Worm (Caenorhabditis elegans) whole organism, young adult: Measurements from ENCODE around the gene dac-1.
A peak's percentile ranks its signal among the peaks of the same experiment; 100 is the strongest.

Experiments
- B0261.1 ChIP-seq: sonication (generic microtip); optimal IDR thresholded peaks from 2 replicates; lab custom pipeline; 2016; ENCODE audit warnings: mild to moderate bottlenecking, missing genetic modification characterization, moderate library complexity, missing compliant biosample characterization
- F10E7.11 ChIP-seq: sonication (generic microtip); optimal IDR thresholded peaks from 2 replicates; lab custom pipeline; 2017; ENCODE audit warnings: mild to moderate bottlenecking, missing genetic modification characterization, moderate library complexity, missing compliant biosample characterization
- F23B12.7 ChIP-seq: sonication (generic microtip); optimal IDR thresholded peaks from 2 replicates; lab custom pipeline; 2017; ENCODE audit warnings: missing genetic modification characterization, mild to moderate bottlenecking, missing compliant biosample characterization, antibody characterized with exemption, moderate library complexity; ENCODE audit not compliant: insufficient read depth
- F33H1.4 ChIP-seq: fragments of 200-800 bp; sonication (Bioruptor generic); IDR thresholded peaks from 2 replicates; pipeline ENCODE4 v1.3.6; 2022; ENCODE audit warnings: missing genetic modification reagents, missing genetic modification characterization, missing compliant biosample characterization
- K11D2.4 ChIP-seq: fragments of 200-800 bp; sonication (Bioruptor generic); IDR thresholded peaks from 2 replicates; pipeline ENCODE4 v1.3.6; 2022; ENCODE audit warnings: missing genetic modification reagents, missing genetic modification characterization, missing compliant biosample characterization
- K12H6.12 ChIP-seq: fragments of 200-800 bp; sonication (Bioruptor generic); optimal IDR thresholded peaks from 2 replicates; lab custom pipeline; 2018; ENCODE audit warnings: mild to moderate bottlenecking, missing genetic modification characterization, missing compliant biosample characterization
- Y67H2A.10 ChIP-seq: fragments of 200-800 bp; sonication (Bioruptor generic); conservative IDR thresholded peaks from 2 replicates; pipeline ENCODE4 v1.3.6; 2022; ENCODE audit warnings: missing genetic modification reagents, missing genetic modification characterization, missing compliant biosample characterization
- Y95B8A.8 ChIP-seq: fragments of 200-800 bp; sonication (Bioruptor generic); IDR thresholded peaks from 2 replicates; pipeline ENCODE4 v1.3.6; 2022; ENCODE audit warnings: missing genetic modification reagents, missing genetic modification characterization, missing compliant biosample characterization
- ZK185.1 ChIP-seq: sonication (generic microtip); optimal IDR thresholded peaks from 2 replicates; lab custom pipeline; 2016; ENCODE audit warnings: mild to moderate bottlenecking, missing genetic modification characterization, missing compliant biosample characterization; ENCODE audit not compliant: poor library complexity, severe bottlenecking
- aptf-2 ChIP-seq: fragments of 200-800 bp; sonication (Bioruptor generic); conservative IDR thresholded peaks from 2 replicates; pipeline ENCODE4 v1.3.6; 2022; ENCODE audit warnings: missing genetic modification reagents, missing genetic modification characterization, missing compliant biosample characterization
- attf-3 ChIP-seq: fragments of 200-800 bp; sonication (Bioruptor generic); conservative IDR thresholded peaks from 2 replicates; pipeline ENCODE4 v1.3.6; 2022; ENCODE audit warnings: missing genetic modification reagents, missing genetic modification characterization, missing compliant biosample characterization
- attf-5 ChIP-seq: fragments of 200-800 bp; sonication (Bioruptor generic); optimal IDR thresholded peaks from 2 replicates; lab custom pipeline; 2018; ENCODE audit warnings: mild to moderate bottlenecking, missing genetic modification characterization, missing compliant biosample characterization
- attf-6 ChIP-seq: fragments of 200-800 bp; sonication (Bioruptor generic); IDR thresholded peaks from 2 replicates; pipeline ENCODE4 v1.3.6; 2022; ENCODE audit warnings: missing genetic modification reagents, missing genetic modification characterization, missing compliant biosample characterization
- bed-2 ChIP-seq: fragments of 200-800 bp; sonication (Bioruptor generic); IDR thresholded peaks from 2 replicates; pipeline ENCODE4 v1.3.6; 2022; ENCODE audit warnings: missing genetic modification reagents, missing genetic modification characterization, missing compliant biosample characterization
- ccch-3 ChIP-seq: fragments of 200-800 bp; sonication (Bioruptor generic); optimal IDR thresholded peaks from 2 replicates; lab custom pipeline; 2018; ENCODE audit warnings: mild to moderate bottlenecking, missing genetic modification characterization, missing compliant biosample characterization
- cebp-1 ChIP-seq, 2 experiments: fragments of 200-800 bp in 1 of 2; sonication (Bioruptor generic) in 1 of 2; sonication (generic microtip) in 1 of 2; IDR thresholded peaks in 1 of 2; optimal IDR thresholded peaks in 1 of 2; 2 replicates each; pipeline versions ENCODE4 v1.3.6 to Lab custom; 2017 to 2022; ENCODE audit warnings: missing compliant biosample characterization in 2 of 2, missing genetic modification characterization in 2 of 2, mild to moderate bottlenecking in 1 of 2, missing genetic modification reagents in 1 of 2, moderate library complexity in 1 of 2
- ceh-27 ChIP-seq: fragments of 200-800 bp; sonication (Bioruptor generic); optimal IDR thresholded peaks from 2 replicates; lab custom pipeline; 2018; ENCODE audit warnings: mild to moderate bottlenecking, missing genetic modification characterization, moderate library complexity, missing compliant biosample characterization
- ceh-79 ChIP-seq: sonication (generic microtip); optimal IDR thresholded peaks from 2 replicates; lab custom pipeline; 2017; ENCODE audit warnings: mild to moderate bottlenecking, missing genetic modification characterization, missing compliant biosample characterization
- dox-1 ChIP-seq: fragments of 200-800 bp; sonication (Bioruptor generic); IDR thresholded peaks from 2 replicates; pipeline ENCODE4 v1.3.6; 2022; ENCODE audit warnings: missing genetic modification reagents, missing genetic modification characterization, missing compliant biosample characterization
- hmg-1.2 ChIP-seq: fragments of 200-800 bp; sonication (Bioruptor generic); IDR thresholded peaks from 2 replicates; pipeline ENCODE4 v1.3.6; 2022; ENCODE audit warnings: missing genetic modification reagents, missing genetic modification characterization, missing compliant biosample characterization
- let-607 ChIP-seq, 2 experiments: fragments of 200-800 bp in 1 of 2; sonication (Bioruptor generic) in 1 of 2; sonication (generic microtip) in 1 of 2; optimal IDR thresholded peaks; 2 replicates each; lab custom pipeline; 2016 to 2018; ENCODE audit warnings: mild to moderate bottlenecking in 2 of 2, missing compliant biosample characterization in 2 of 2, missing genetic modification characterization in 2 of 2, moderate library complexity in 2 of 2, missing genotype in 1 of 2
- lin-40 ChIP-seq: sonication (generic microtip); optimal IDR thresholded peaks from 2 replicates; lab custom pipeline; 2016; ENCODE audit warnings: missing genetic modification characterization, mild to moderate bottlenecking, missing compliant biosample characterization, missing genotype, missing genetic modification reagents
- lin-54 ChIP-seq: fragments of 200-800 bp; sonication (Bioruptor generic); optimal IDR thresholded peaks from 2 replicates; lab custom pipeline; 2018; ENCODE audit warnings: mild to moderate bottlenecking, missing genetic modification characterization, missing compliant biosample characterization
- lsl-1 ChIP-seq: fragments of 200-800 bp; sonication (Bioruptor generic); optimal IDR thresholded peaks from 2 replicates; lab custom pipeline; 2018; ENCODE audit warnings: mild to moderate bottlenecking, missing genetic modification characterization, moderate library complexity, missing compliant biosample characterization
- madf-10 ChIP-seq: sonication (generic microtip); optimal IDR thresholded peaks from 2 replicates; lab custom pipeline; 2016; ENCODE audit warnings: mild to moderate bottlenecking, missing genetic modification characterization, missing compliant biosample characterization
- madf-6 ChIP-seq: fragments of 200-800 bp; sonication (Bioruptor generic); IDR thresholded peaks from 2 replicates; pipeline ENCODE4 v1.3.6; 2022; ENCODE audit warnings: missing genetic modification reagents, missing genetic modification characterization, missing compliant biosample characterization
- mcd-1 ChIP-seq: fragments of 200-800 bp; sonication (Bioruptor generic); IDR thresholded peaks from 2 replicates; pipeline ENCODE4 v1.3.6; 2022; ENCODE audit warnings: missing genetic modification reagents, missing genetic modification characterization, missing compliant biosample characterization
- mel-28 ChIP-seq: sonication (generic microtip); optimal IDR thresholded peaks from 2 replicates; lab custom pipeline; 2016; ENCODE audit warnings: borderline replicate concordance, mild to moderate bottlenecking, missing genetic modification characterization, missing compliant biosample characterization
- nfya-1 ChIP-seq: sonication (generic microtip); optimal IDR thresholded peaks from 2 replicates; lab custom pipeline; 2017; ENCODE audit warnings: antibody characterized with exemption, missing compliant biosample characterization, missing genetic modification characterization, borderline replicate concordance; ENCODE audit not compliant: insufficient read depth
- nfya-2 ChIP-seq: fragments of 200-800 bp; sonication (Bioruptor generic); IDR thresholded peaks from 2 replicates; pipeline ENCODE4 v1.3.6; 2022; ENCODE audit warnings: missing genetic modification reagents, missing genetic modification characterization, missing compliant biosample characterization
- nhr-80 ChIP-seq: sonication (generic microtip); optimal IDR thresholded peaks from 2 replicates; lab custom pipeline; 2016; ENCODE audit warnings: missing genetic modification characterization, missing compliant biosample characterization
- pha-4 ChIP-seq: fragments of 150-350 bp; sonication (generic microtip); optimal IDR thresholded peaks from 2 replicates; lab custom pipeline; 2014; ENCODE audit warnings: missing biosample characterization, missing genetic modification reagents, missing genetic modification characterization
- rec-8 ChIP-seq, 2 experiments: sonication (generic microtip); optimal IDR thresholded peaks; 2 replicates each; lab custom pipeline; 2016; ENCODE audit warnings: mild to moderate bottlenecking in 2 of 2, missing genetic modification characterization in 2 of 2, missing genetic modification reagents in 2 of 2, missing genotype in 2 of 2, missing biosample characterization in 1 of 2, missing compliant biosample characterization in 1 of 2, moderate library complexity in 1 of 2
- rpc-1 ChIP-seq, 2 experiments: fragments of 150-350 bp in 1 of 2; sonication (generic microtip) in 1 of 2; optimal IDR thresholded peaks; 2 replicates each; lab custom pipeline; 2014 to 2018; ENCODE audit warnings: missing biosample characterization in 1 of 2, missing genetic modification characterization in 1 of 2, missing genetic modification reagents in 1 of 2, missing genotype in 1 of 2
- snpc-1.3 ChIP-seq: sonication (generic microtip); optimal IDR thresholded peaks from 2 replicates; lab custom pipeline; 2017; ENCODE audit warnings: missing genetic modification characterization, mild to moderate bottlenecking, missing compliant biosample characterization, antibody characterized with exemption, moderate library complexity, missing genotype, missing genetic modification reagents; ENCODE audit not compliant: insufficient read depth
- snpc-3.4 ChIP-seq: sonication (generic microtip); optimal IDR thresholded peaks from 2 replicates; lab custom pipeline; 2017; ENCODE audit warnings: missing genetic modification characterization, mild to moderate bottlenecking, missing compliant biosample characterization, antibody characterized with exemption, moderate library complexity, missing genotype, missing genetic modification reagents
- snpc-4 ChIP-seq, 5 experiments: fragments of 150-350 bp in 1 of 5; sonication (generic microtip) in 4 of 5; optimal IDR thresholded peaks; 2 replicates each; lab custom pipeline; 2014 to 2018; ENCODE audit warnings: missing genetic modification characterization in 5 of 5, missing biosample characterization in 3 of 5, antibody characterized with exemption in 2 of 5, mild to moderate bottlenecking in 2 of 5, missing compliant biosample characterization in 2 of 5, missing genotype in 2 of 5, moderate library complexity in 2 of 5, missing genetic modification reagents in 1 of 5
- unc-130 ChIP-seq: sonication (generic microtip); optimal IDR thresholded peaks from 2 replicates; lab custom pipeline; 2016; ENCODE audit warnings: missing genetic modification reagents, missing genetic modification characterization, missing compliant biosample characterization
- zfh-2 ChIP-seq: fragments of 200-800 bp; sonication (Bioruptor generic); conservative IDR thresholded peaks from 2 replicates; pipeline ENCODE4 v1.3.6; 2022; ENCODE audit warnings: missing genetic modification reagents, missing genetic modification characterization, missing compliant biosample characterization
- ztf-18 ChIP-seq: sonication (generic microtip); optimal IDR thresholded peaks from 2 replicates; lab custom pipeline; 2016; ENCODE audit warnings: missing genotype, mild to moderate bottlenecking, missing genetic modification characterization, missing compliant biosample characterization
- ztf-22 ChIP-seq: fragments of 200-800 bp; sonication (Bioruptor generic); optimal IDR thresholded peaks from 2 replicates; lab custom pipeline; 2018; ENCODE audit warnings: mild to moderate bottlenecking, missing genetic modification characterization, moderate library complexity, missing compliant biosample characterization
- ztf-3 ChIP-seq: fragments of 200-800 bp; sonication (Bioruptor generic); optimal IDR thresholded peaks from 2 replicates; lab custom pipeline; 2018; ENCODE audit warnings: mild to moderate bottlenecking, missing genetic modification characterization, missing compliant biosample characterization

dac-1 gene

DNA sequence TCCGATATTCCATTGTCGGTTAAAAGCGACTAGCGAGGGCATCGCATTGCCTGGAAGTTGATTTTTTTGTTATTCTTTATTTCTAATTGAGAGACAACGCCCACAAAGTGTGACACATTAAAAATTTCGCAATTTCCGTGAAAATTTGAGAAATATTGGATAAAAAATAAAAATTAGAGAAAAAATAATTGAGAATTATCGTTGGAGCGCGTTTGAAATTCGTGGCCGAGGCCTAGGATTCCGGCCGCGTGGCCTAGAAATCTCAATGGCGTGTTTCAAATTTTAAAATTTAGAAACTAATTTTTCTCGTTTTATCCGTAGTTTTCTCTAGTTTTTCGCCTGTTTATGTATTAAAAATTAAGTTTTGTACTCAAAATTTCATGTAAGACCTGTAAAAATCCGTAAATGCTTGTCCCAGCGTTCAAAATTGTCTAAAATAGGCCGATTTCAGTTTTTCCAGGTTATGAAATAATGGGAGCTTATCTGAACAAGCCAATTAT is 32.6 kb upstream of the dac-1 start, which contains the start of the genes dagl-2 and ppm-1.G:
Gene dagl-2 (minus strand): TSS at position 52 of the 500 bp plus-strand sequence.
Gene ppm-1.G (plus strand): TSS at position 450 of the 500 bp plus-strand sequence.
- TF ChIP-seq mcd-1 (GFP tag; lab: Robert Waterston, UW) (peak; percentile 91), rpc-1 (optimal IDR thresholded peaks at IDR 0.05; lab: Kevin White, UChicago) (no peak), rpc-1 (tag; optimal IDR thresholded peaks at IDR 0.05; lab: Kevin White, UChicago) (no peak), ceh-79 (tag; lab: Kevin White, UChicago) (no peak), ztf-22 (GFP tag; lab: Kevin White, UChicago) (no peak), snpc-1.3 (peak; percentile 6), nfya-1 (tag; lab: Kevin White, UChicago) (no peak), K11D2.4 (0 out of 2 replicates have a peak, but pooled peaks have one; percentile 23), Y95B8A.8 (no peak), ztf-3 (GFP tag; lab: Kevin White, UChicago) (no peak), pha-4 (no peak), snpc-4 (GFP tag; optimal IDR thresholded peaks at IDR 0.05; lab: Kevin White, UChicago) (no peak), snpc-4 (tag; optimal IDR thresholded peaks at IDR 0.05; lab: Kevin White, UChicago) (peak in 1 of 4 experiments; percentile 23), madf-10 (tag; lab: Kevin White, UChicago) (peak; percentile 22), hmg-1.2 (GFP tag; lab: Robert Waterston, UW) (peak; percentile 20; the same call in 1 of the 2 replicates), lin-54 (GFP tag; lab: Kevin White, UChicago) (peak; percentile 53), ZK185.1 (tag; lab: Kevin White, UChicago) (peak; percentile 38), cebp-1 (GFP tag; IDR thresholded peaks at IDR 0.05; lab: Robert Waterston, UW) (peak; percentile 97), cebp-1 (tag; optimal IDR thresholded peaks at IDR 0.05; lab: Kevin White, UChicago) (peak; percentile 99), F33H1.4 (peak; percentile 47; the same call in 1 of the 2 replicates), bed-2 (0 out of 2 replicates have a peak, but pooled peaks have one; percentile 20), zfh-2 (GFP tag; lab: Robert Waterston, UW) (0 out of 2 replicates have a peak, but pooled peaks have one; percentile 27), attf-6 (GFP tag; lab: Robert Waterston, UW) (no peak), nhr-80 (tag; lab: Kevin White, UChicago) (peak; percentile 28), K12H6.12 (tag; lab: Kevin White, UChicago) (peak; percentile 30), lin-40 (tag; lab: Kevin White, UChicago) (peak; percentile 52), attf-3 (GFP tag; lab: Robert Waterston, UW) (0 out of 2 replicates have a peak, but pooled peaks have one; percentile 52), nfya-2 (no peak), Y67H2A.10 (GFP tag; lab: Robert Waterston, UW) (peak; percentile 47; the same call in 1 of the 2 replicates), madf-6 (GFP tag; lab: Robert Waterston, UW) (peak; percentile 51; the same call in 1 of the 2 replicates), attf-5 (GFP tag; lab: Kevin White, UChicago) (peak; percentile 97), lsl-1 (GFP tag; lab: Kevin White, UChicago) (peak; percentile 41), snpc-3.4 (tag; lab: Kevin White, UChicago) (peak; percentile 21), dox-1 (GFP tag; lab: Robert Waterston, UW) (peak; percentile 69), ztf-18 (peak; percentile 44), B0261.1 (tag; lab: Kevin White, UChicago) (no peak), let-607 (tag; optimal IDR thresholded peaks at IDR 0.05; lab: Kevin White, UChicago) (peak in 1 of 2 experiments; percentile 2), ceh-27 (GFP tag; lab: Kevin White, UChicago) (peak; percentile 68), F10E7.11 (no peak), aptf-2 (peak; percentile 62; the same call in 1 of the 2 replicates), F23B12.7 (tag; lab: Kevin White, UChicago) (peak; percentile 63), mel-28 (tag; lab: Kevin White, UChicago) (peak; percentile 28), unc-130 (GFP tag; lab: Kevin White, UChicago) (peak; percentile 42), ccch-3 (GFP tag; lab: Kevin White, UChicago) (no peak), rec-8 (tag; optimal IDR thresholded peaks at IDR 0.05; lab: Kevin White, UChicago) (peak in 1 of 2 experiments; percentile 3)
